Worm (Caenorhabditis elegans): ENCODE data around the gene T01H3.2.

DNA sequence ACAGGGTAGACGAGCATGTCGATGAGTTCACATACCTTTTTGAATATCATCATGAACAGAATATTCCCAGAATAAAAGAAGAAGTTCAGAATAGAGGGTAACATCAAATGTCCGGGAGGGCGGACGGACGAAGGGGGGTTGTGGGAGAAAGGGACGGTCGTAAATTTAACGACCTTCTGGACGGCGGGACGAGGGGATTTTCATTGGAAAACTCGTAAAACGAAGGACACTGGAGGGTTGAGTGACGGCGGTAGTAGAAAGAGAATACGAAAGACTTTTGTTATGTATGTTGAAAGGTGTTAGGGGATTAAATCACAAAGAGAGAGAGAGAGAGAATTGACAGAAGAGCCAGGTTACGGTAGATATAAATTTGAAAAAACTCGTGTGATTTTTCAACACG is 27.2 kb downstream of the T01H3.2 start:
- TF ChIP-seq ceh-16 (tag; optimal IDR thresholded peaks at IDR 0.05), result no peak
- TF ChIP-seq crh-2 (tag; optimal IDR thresholded peaks at IDR 0.05), result no peak
- TF ChIP-seq zag-1 (tag; optimal IDR thresholded peaks at IDR 0.05), result no peak
- TF ChIP-seq nhr-237 (tag; optimal IDR thresholded peaks at IDR 0.05), result no peak
- TF ChIP-seq nhr-25 (tag; optimal IDR thresholded peaks at IDR 0.05), result peak; percentile 16
- TF ChIP-seq blmp-1 (tag; optimal IDR thresholded peaks at IDR 0.05; ENCODE audit: insufficient read depth), result no peak
- TF ChIP-seq F13H6.1 (tag; optimal IDR thresholded peaks at IDR 0.05), result no peak
- no peak for TF ChIP-seq nhr-77 (tag; optimal IDR thresholded peaks at IDR 0.05)
- TF ChIP-seq nhr-23 (tag; optimal IDR thresholded peaks at IDR 0.05), result no peak
- no peak for TF ChIP-seq egl-27 (tag; optimal IDR thresholded peaks at IDR 0.05)

Data from whole organism, L2 larva.